Fruit fly (Drosophila melanogaster) S2 (cell line): ENCODE data around the gene Polr1H.
"Not testable (repeated sequence)": the region's sequence is repeated elsewhere in the genome, so short reads cannot be mapped to it uniquely, and the experiment has no call there.

Source experiments
- CG8478 ChIP-seq: fragments of >200 bp; optimal IDR thresholded peaks from 2 replicates; lab custom pipeline; 2018
- CTCF ChIP-seq, 2 experiments: fragments of >200 bp; optimal IDR thresholded peaks; 2 replicates each; lab custom pipeline; 2018

The Polr1H gene

dm6 chr3R:21736749-21737148, 40.9 kb downstream of the Polr1H start, which contains the start of gene CG42869:
TSS of gene CG42869 (minus strand) at chr3R:21736849.
- TF ChIP-seq CG8478 (lab: Kevin White, UChicago) (no peak), CTCF (optimal IDR thresholded peaks at IDR 0.05; lab: Kevin White, UChicago) (no peak)

dm6 chr3R:21736196-21736595, 41.5 kb downstream of the Polr1H start, which contains the start of gene Sfp93F:
TSS of gene Sfp93F (minus strand) at chr3R:21736296.
- TF ChIP-seq CTCF (optimal IDR thresholded peaks at IDR 0.05; lab: Kevin White, UChicago); CG8478 (lab: Kevin White, UChicago): not testable (repeated sequence)

- no peak for TF ChIP-seq CTCF (optimal IDR thresholded peaks at IDR 0.05; lab: Kevin White, UChicago)
These were observed 44.7 kb downstream of the Polr1H start for dm6 chr3R:21732901-21733300.

dm6 chr3R:21731682-21732081, 46.0 kb downstream of the Polr1H start:
- TF ChIP-seq CTCF (optimal IDR thresholded peaks at IDR 0.05; lab: Kevin White, UChicago) (no peak), CG8478 (lab: Kevin White, UChicago) (no peak)

dm6 chr3R:21730955-21731354, 46.7 kb downstream of the Polr1H start:
- no peak for TF ChIP-seq CG8478 (lab: Kevin White, UChicago)
- TF ChIP-seq CTCF (optimal IDR thresholded peaks at IDR 0.05; lab: Kevin White, UChicago) = no peak
